Worm (Caenorhabditis elegans): ENCODE results near the gene parg-1.

Gene parg-1

ce11 chrIV:8724907-8725306, 21.1 kb upstream of the parg-1 start (continued):
- peak; percentile 44 for TF ChIP-seq efl-1 (GFP tag; optimal IDR thresholded peaks at IDR 0.05)
- peak; percentile 59 for TF ChIP-seq xnd-1 (tag; optimal IDR thresholded peaks at IDR 0.05)
- no peak for TF ChIP-seq Y53G8AR.9 (GFP tag; conservative IDR thresholded peaks at IDR 0.05)
- TF ChIP-seq F55B11.4 (tag; optimal IDR thresholded peaks at IDR 0.05; ENCODE audit: borderline replicate concordance, insufficient read depth) = no peak
- no peak for TF ChIP-seq nhr-80 (tag; optimal IDR thresholded peaks at IDR 0.05)

ce11 chrIV:8725345-8725744, 20.7 kb upstream of the parg-1 start, which contains the start of gene pgm-3:
Gene pgm-3, plus strand, starts transcription at chrIV:8725722.
- TF ChIP-seq attf-3 (GFP tag; conservative IDR thresholded peaks at IDR 0.05) (peak; percentile 75), efl-1 (GFP tag; optimal IDR thresholded peaks at IDR 0.05) (no peak), C17E4.6 (GFP tag; IDR thresholded peaks at IDR 0.05) (no peak), ztf-3 (GFP tag; optimal IDR thresholded peaks at IDR 0.05) (no peak)

- TF ChIP-seq Y95B8A.8 (GFP tag; IDR thresholded peaks at IDR 0.05) = no peak
- peak; percentile 44; the same call in 1 of the 2 replicates for TF ChIP-seq B0336.3 (GFP tag; IDR thresholded peaks at IDR 0.05)
- no peak for TF ChIP-seq attf-5 (GFP tag; optimal IDR thresholded peaks at IDR 0.05)
- no peak for TF ChIP-seq mel-28 (tag; optimal IDR thresholded peaks at IDR 0.05; ENCODE audit: borderline replicate concordance)
- no peak for TF ChIP-seq lin-40 (tag; optimal IDR thresholded peaks at IDR 0.05)
- TF ChIP-seq mcd-1 (GFP tag; IDR thresholded peaks at IDR 0.05) = no peak
- peak; percentile 20 for TF ChIP-seq repo-1 (tag; optimal IDR thresholded peaks at IDR 0.05)
- TF ChIP-seq egrh-3 (GFP tag; IDR thresholded peaks at IDR 0.05) = no peak
- no peak for TF ChIP-seq lag-1 (GFP tag; IDR thresholded peaks at IDR 0.05)
- TF ChIP-seq akir-1 (GFP tag; optimal IDR thresholded peaks at IDR 0.05) = no peak
- TF ChIP-seq hlh-12 (tag; optimal IDR thresholded peaks at IDR 0.05) = no peak
- no peak for TF ChIP-seq aptf-3 (GFP tag; IDR thresholded peaks at IDR 0.05)
- TF ChIP-seq F52B5.7 (tag; optimal IDR thresholded peaks at IDR 0.05) = no peak
- no peak for TF ChIP-seq ceh-58 (GFP tag; IDR thresholded peaks at IDR 0.05)
- no peak for TF ChIP-seq tbx-9 (tag; optimal IDR thresholded peaks at IDR 0.05; ENCODE audit: borderline replicate concordance)
- TF ChIP-seq madf-6 (GFP tag; IDR thresholded peaks at IDR 0.05) = peak; percentile 85
- TF ChIP-seq lin-54 (GFP tag; optimal IDR thresholded peaks at IDR 0.05) = peak; percentile 13
- TF ChIP-seq snpc-4 (GFP tag; optimal IDR thresholded peaks at IDR 0.05) = no peak
- TF ChIP-seq snpc-4 (tag; optimal IDR thresholded peaks at IDR 0.05) = no peak
- no peak for TF ChIP-seq nhr-27 (tag; optimal IDR thresholded peaks at IDR 0.05)
- no peak for TF ChIP-seq nhr-80 (tag; optimal IDR thresholded peaks at IDR 0.05)
- no peak for TF ChIP-seq ztf-6 (GFP tag; IDR thresholded peaks at IDR 0.05)
- no peak for TF ChIP-seq lir-1 (GFP tag; conservative IDR thresholded peaks at IDR 0.05)
- TF ChIP-seq F49E8.2 (tag; optimal IDR thresholded peaks at IDR 0.05; ENCODE audit: insufficient read depth) = no peak
- no peak for TF ChIP-seq Y56A3A.18 (GFP tag; IDR thresholded peaks at IDR 0.05)
- TF ChIP-seq hrde-1 (tag; optimal IDR thresholded peaks at IDR 0.05; ENCODE audit: borderline replicate concordance) = peak; percentile 24
- TF ChIP-seq K12H6.12 (tag; optimal IDR thresholded peaks at IDR 0.05) = no peak
- TF ChIP-seq rpc-1 (optimal IDR thresholded peaks at IDR 0.05) = no peak
- TF ChIP-seq rpc-1 (tag; optimal IDR thresholded peaks at IDR 0.05) = no peak
- TF ChIP-seq attf-6 (GFP tag; IDR thresholded peaks at IDR 0.05) = 0 out of 2 replicates have a peak, but pooled peaks have one; percentile 57
- TF ChIP-seq zim-3 (tag; optimal IDR thresholded peaks at IDR 0.05) = no peak
- no peak for TF ChIP-seq B0019.2 (GFP tag; conservative IDR thresholded peaks at IDR 0.05)
- no peak for TF ChIP-seq nhr-179 (tag; optimal IDR thresholded peaks at IDR 0.05)
- peak; percentile 66 for TF ChIP-seq xnd-1 (tag; optimal IDR thresholded peaks at IDR 0.05)
- no peak for TF ChIP-seq ama-1 (optimal IDR thresholded peaks at IDR 0.05)
- peak in 1 of 2 experiments; percentile 18 for TF ChIP-seq ama-1 (GFP tag; optimal IDR thresholded peaks at IDR 0.05)
- peak; percentile 78 for TF ChIP-seq efl-1 (GFP tag; optimal IDR thresholded peaks at IDR 0.05)
- no peak for TF ChIP-seq cebp-1 (GFP tag; IDR thresholded peaks at IDR 0.05)
- TF ChIP-seq cebp-1 (tag; optimal IDR thresholded peaks at IDR 0.05) = no peak
- TF ChIP-seq athp-1 (tag; optimal IDR thresholded peaks at IDR 0.05) = peak; percentile 4
- TF ChIP-seq madf-8 (GFP tag; conservative IDR thresholded peaks at IDR 0.05) = peak; percentile 74
Observed at ce11 chrIV:8728122-8728521, 17.9 kb upstream of the parg-1 start, which contains the start of gene otub-3. Gene otub-3, plus strand, starts transcription at chrIV:8728177.

All from whole organism, young adult.